Fruit fly (Drosophila melanogaster) whole organism, adult: ENCODE results near the gene CG17110.

Experiments
- CG11617 ChIP-seq: fragments of 200-800 bp; sonication (Bioruptor generic); optimal IDR thresholded peaks from 2 replicates; lab custom pipeline; 2017; ENCODE audit warnings: mild to moderate bottlenecking, missing biosample characterization, missing genetic modification reagents, missing genetic modification characterization
- CG1620 ChIP-seq: fragments of 200-800 bp; sonication (Bioruptor generic); optimal IDR thresholded peaks from 2 replicates; lab custom pipeline; 2016; ENCODE audit warnings: missing biosample characterization, missing genetic modification characterization
- CG5204 ChIP-seq: fragments of 200-800 bp; sonication (Bioruptor generic); optimal IDR thresholded peaks from 2 replicates; lab custom pipeline; 2016; ENCODE audit warnings: missing biosample characterization, missing genetic modification characterization
- CG7101 ChIP-seq: fragments of 200-800 bp; sonication (Bioruptor generic); optimal IDR thresholded peaks from 2 replicates; lab custom pipeline; 2018; ENCODE audit warnings: missing biosample characterization, mild to moderate bottlenecking, missing genetic modification characterization, moderate library complexity
- Clk ChIP-seq: fragments of 200-800 bp; sonication (Bioruptor generic); optimal IDR thresholded peaks from 2 replicates; lab custom pipeline; 2017; ENCODE audit warnings: missing biosample characterization, missing genetic modification characterization
- bab1 ChIP-seq: fragments of 200-800 bp; sonication (Bioruptor generic); optimal IDR thresholded peaks from 3 replicates; lab custom pipeline; 2019; ENCODE audit warnings: missing biosample characterization, mild to moderate bottlenecking, missing genetic modification characterization, moderate library complexity
- cnc ChIP-seq, 2 experiments: fragments of >200 bp; optimal IDR thresholded peaks; 2 replicates each; lab custom pipeline; 2017
- kay ChIP-seq: fragments of 200-800 bp; sonication (Bioruptor generic); peaks from one replicate; lab custom pipeline; 2016; ENCODE audit warnings: missing biosample characterization, missing genetic modification characterization, borderline replicate concordance
- pad ChIP-seq: fragments of 200-800 bp; sonication (Bioruptor generic); optimal IDR thresholded peaks from 3 replicates; lab custom pipeline; 2017; ENCODE audit warnings: missing biosample characterization, missing genetic modification characterization, mild to moderate bottlenecking, moderate library complexity, missing genetic modification reagents
- tj ChIP-seq: fragments of 200-800 bp; sonication (Bioruptor generic); optimal IDR thresholded peaks from 3 replicates; lab custom pipeline; 2017; ENCODE audit warnings: missing biosample characterization, mild to moderate bottlenecking, missing genetic modification characterization, moderate library complexity
- toe ChIP-seq: fragments of 200-800 bp; sonication (Bioruptor generic); optimal IDR thresholded peaks from 2 replicates; lab custom pipeline; 2016; ENCODE audit warnings: missing biosample characterization, missing genetic modification characterization

dm6 chr3R:23042746-23043265, 48.7 kb upstream of the CG17110 start:
- TF ChIP-seq CG7101 (tag; lab: Kevin White, UChicago) = no peak
- TF ChIP-seq bab1 (GFP tag; lab: Kevin White, UChicago) = no peak
- TF ChIP-seq Clk (GFP tag; lab: Kevin White, UChicago) = no peak
- no peak for TF ChIP-seq toe (GFP tag; lab: Kevin White, UChicago)
- no peak for TF ChIP-seq CG5204
- no peak for TF ChIP-seq kay (GFP tag; lab: Kevin White, UChicago)
- TF ChIP-seq cnc (optimal IDR thresholded peaks at IDR 0.05; lab: Kevin White, UChicago) = no peak
- TF ChIP-seq tj (GFP tag; lab: Kevin White, UChicago) = no peak
- TF ChIP-seq CG11617 (GFP tag; lab: Kevin White, UChicago) = no peak
- no peak for TF ChIP-seq CG1620 (GFP tag; lab: Kevin White, UChicago)
- TF ChIP-seq pad (GFP tag; lab: Kevin White, UChicago) = no peak
